Fruit fly (Drosophila melanogaster): Measurements from ENCODE around the gene rha.
A peak's percentile ranks its signal among the peaks of the same experiment; 100 is the strongest.

Gene rha

dm6 chr3R:25312583-25312982 lies 27.5 kb upstream of the rha start (continued):
- TF ChIP-seq ase (GFP tag; IDR thresholded peaks at IDR 0.05) = no peak
- no peak for TF ChIP-seq fd102C (GFP tag; optimal IDR thresholded peaks at IDR 0.05)
- TF ChIP-seq nau (GFP tag; optimal IDR thresholded peaks at IDR 0.05) = no peak
- TF ChIP-seq CG34422 (GFP tag; IDR thresholded peaks at IDR 0.05) = no peak
- peak; percentile 27 for TF ChIP-seq Meics (GFP tag; optimal IDR thresholded peaks at IDR 0.05)
- no peak for TF ChIP-seq CG16779 (GFP tag; IDR thresholded peaks at IDR 0.05)
- TF ChIP-seq CG2199 (GFP tag; IDR thresholded peaks at IDR 0.05) = no peak
- no peak for TF ChIP-seq CG12071 (GFP tag; optimal IDR thresholded peaks at IDR 0.05)
- peak; percentile 29 for TF ChIP-seq CG15514 (GFP tag; optimal IDR thresholded peaks at IDR 0.05)
- TF ChIP-seq eyg (GFP tag; optimal IDR thresholded peaks at IDR 0.05) = no peak
- TF ChIP-seq insv (GFP tag; optimal IDR thresholded peaks at IDR 0.05) = no peak
- peak; percentile 11 for TF ChIP-seq CG1233 (GFP tag; optimal IDR thresholded peaks at IDR 0.05)
- no peak for TF ChIP-seq BtbVII (GFP tag; optimal IDR thresholded peaks at IDR 0.05)
- no peak for TF ChIP-seq CG11398 (GFP tag; optimal IDR thresholded peaks at IDR 0.05)
- TF ChIP-seq CG11093 (GFP tag; IDR thresholded peaks at IDR 0.05) = no peak
- no peak for TF ChIP-seq Adf1 (GFP tag; IDR thresholded peaks at IDR 0.05)
- peak; percentile 1 for TF ChIP-seq CG9437 (GFP tag; optimal IDR thresholded peaks at IDR 0.05)
- TF ChIP-seq Deaf1 (tag; optimal IDR thresholded peaks at IDR 0.05) = no peak
- TF ChIP-seq usp (GFP tag; optimal IDR thresholded peaks at IDR 0.05) = no peak
- TF ChIP-seq CTCF (GFP tag; optimal IDR thresholded peaks at IDR 0.05) = peak; percentile 89
- TF ChIP-seq CG16813 (GFP tag; IDR thresholded peaks at IDR 0.05; ENCODE audit: partially characterized antibody) = no peak
- TF ChIP-seq CG31224 (GFP tag; IDR thresholded peaks at IDR 0.05) = no peak
- TF ChIP-seq mirr (GFP tag; optimal IDR thresholded peaks at IDR 0.05) = peak; percentile 49
- no peak for TF ChIP-seq Blimp-1 (GFP tag; optimal IDR thresholded peaks at IDR 0.05)
- TF ChIP-seq sens (GFP tag) = no peak
- no peak for TF ChIP-seq CG4854 (GFP tag; optimal IDR thresholded peaks at IDR 0.05)
- TF ChIP-seq Awh (GFP tag; IDR thresholded peaks at IDR 0.05) = no peak
- no peak for TF ChIP-seq mld (GFP tag; IDR thresholded peaks at IDR 0.05; ENCODE audit: partially characterized antibody)
- no peak for TF ChIP-seq org-1 (GFP tag; optimal IDR thresholded peaks at IDR 0.05)
- TF ChIP-seq tin (GFP tag; optimal IDR thresholded peaks at IDR 0.05) = no peak
- TF ChIP-seq Hr78 (GFP tag; optimal IDR thresholded peaks at IDR 0.05) = no peak
- no peak for TF ChIP-seq lov (optimal IDR thresholded peaks at IDR 0.05)
- TF ChIP-seq lov (GFP tag; IDR thresholded peaks at IDR 0.05) = no peak

dm6 chr3R:25313771-25314170 lies 26.3 kb upstream of the rha start, which contains the start of gene CG31087:
TSS of gene CG31087 (minus strand) at chr3R:25313833.
- 0 out of 4 replicates have a peak, but pooled peaks have one; percentile 57 for TF ChIP-seq chinmo (GFP tag; IDR thresholded peaks at IDR 0.05; ENCODE audit: partially characterized antibody)
- no peak for TF ChIP-seq z (GFP tag; IDR thresholded peaks at IDR 0.05)
- no peak for TF ChIP-seq CG8924 (tag; optimal IDR thresholded peaks at IDR 0.05)
- TF ChIP-seq Deaf1 (tag; optimal IDR thresholded peaks at IDR 0.05) = peak; percentile 51
- TF ChIP-seq dm (GFP tag; optimal IDR thresholded peaks at IDR 0.05) = no peak
- no peak for TF ChIP-seq fu2 (GFP tag; optimal IDR thresholded peaks at IDR 0.05)
- no peak for TF ChIP-seq CG12236 (GFP tag; optimal IDR thresholded peaks at IDR 0.05)
- peak; percentile 40 for TF ChIP-seq CG12769 (tag; optimal IDR thresholded peaks at IDR 0.05)
- no peak for TF ChIP-seq odd (GFP tag; optimal IDR thresholded peaks at IDR 0.05)
- TF ChIP-seq pho (GFP tag; optimal IDR thresholded peaks at IDR 0.05) = no peak
- no peak for TF ChIP-seq CG2199 (GFP tag; IDR thresholded peaks at IDR 0.05)
- no peak for TF ChIP-seq bowl (GFP tag; IDR thresholded peaks at IDR 0.05)
- TF ChIP-seq esg (GFP tag; conservative IDR thresholded peaks at IDR 0.05) = no peak
- no peak for TF ChIP-seq Lpt (GFP tag; optimal IDR thresholded peaks at IDR 0.05)
- no peak for TF ChIP-seq CG1792 (GFP tag; optimal IDR thresholded peaks at IDR 0.05)
- no peak for TF ChIP-seq Kr (GFP tag; optimal IDR thresholded peaks at IDR 0.05)
- no peak for TF ChIP-seq Asciz (GFP tag; optimal IDR thresholded peaks at IDR 0.05)
- peak; percentile 56 for TF ChIP-seq exex (tag; optimal IDR thresholded peaks at IDR 0.05)
- TF ChIP-seq CG16779 (GFP tag; IDR thresholded peaks at IDR 0.05) = no peak
- TF ChIP-seq lab (GFP tag; optimal IDR thresholded peaks at IDR 0.05) = peak; percentile 50
- no peak for TF ChIP-seq so (GFP tag; IDR thresholded peaks at IDR 0.05)
- no peak for TF ChIP-seq CG16813 (GFP tag; IDR thresholded peaks at IDR 0.05; ENCODE audit: partially characterized antibody)
- TF ChIP-seq grn (GFP tag; optimal IDR thresholded peaks at IDR 0.05) = peak; percentile 12
- TF ChIP-seq CG10321 (GFP tag; IDR thresholded peaks at IDR 0.05) = no peak; the same call in 1 of the 2 replicates
- no peak for TF ChIP-seq CG9932 (GFP tag; IDR thresholded peaks at IDR 0.05)
